Fruit fly (Drosophila melanogaster) whole organism, prepupa: Measurements from ENCODE around the gene CG13067.
A peak's percentile ranks its signal among the peaks of the same experiment; 100 is the strongest.

Experiments used
- CG10631 ChIP-seq: fragments of 200-800 bp; sonication (Bioruptor generic); optimal IDR thresholded peaks from 2 replicates; lab custom pipeline; 2016; ENCODE audit warnings: missing biosample characterization, missing genetic modification characterization
- CG10669 ChIP-seq: fragments of 200-800 bp; sonication (Bioruptor generic); optimal IDR thresholded peaks from 3 replicates; lab custom pipeline; 2018; ENCODE audit warnings: missing biosample characterization, mild to moderate bottlenecking, missing genetic modification characterization, moderate library complexity
- CG11294 ChIP-seq: fragments of 200-800 bp; sonication (Bioruptor generic); IDR thresholded peaks from 2 replicates; pipeline ENCODE4 v1.3.6; 2022; ENCODE audit warnings: missing biosample characterization, missing genetic modification characterization
- CG11762 ChIP-seq: fragments of 200-800 bp; sonication (Bioruptor generic); optimal IDR thresholded peaks from 3 replicates; lab custom pipeline; 2016; ENCODE audit warnings: missing biosample characterization, missing genetic modification characterization; ENCODE audit not compliant: insufficient read depth
- CG11902 ChIP-seq: fragments of 200-800 bp; sonication (Bioruptor generic); optimal IDR thresholded peaks from 3 replicates; lab custom pipeline; 2016; ENCODE audit warnings: missing biosample characterization, missing genetic modification characterization
- CG15336 ChIP-seq: fragments of 200-800 bp; sonication (Bioruptor generic); IDR thresholded peaks from 2 replicates; pipeline ENCODE4 v1.3.6; 2022; ENCODE audit warnings: missing biosample characterization, missing genetic modification characterization
- CG16779 ChIP-seq: fragments of 200-800 bp; sonication (Bioruptor generic); optimal IDR thresholded peaks from 3 replicates; lab custom pipeline; 2017; ENCODE audit warnings: missing biosample characterization, mild to moderate bottlenecking, missing genetic modification characterization
- CG3032 ChIP-seq: fragments of 200-800 bp; optimal IDR thresholded peaks from 2 replicates; lab custom pipeline; 2019; ENCODE audit warnings: missing biosample characterization, mild to moderate bottlenecking, missing genetic modification characterization, moderate library complexity
- CG31627 ChIP-seq: fragments of 200-800 bp; sonication (Bioruptor generic); optimal IDR thresholded peaks from 3 replicates; lab custom pipeline; 2016; ENCODE audit warnings: missing biosample characterization, missing genetic modification characterization
- CG32006 ChIP-seq: fragments of 200-800 bp; sonication (Bioruptor generic); optimal IDR thresholded peaks from 3 replicates; lab custom pipeline; 2017; ENCODE audit warnings: missing biosample characterization, mild to moderate bottlenecking, missing genetic modification characterization
- CG34406 ChIP-seq: fragments of 200-800 bp; sonication (Bioruptor generic); optimal IDR thresholded peaks from 3 replicates; lab custom pipeline; 2016; ENCODE audit warnings: missing biosample characterization, missing genetic modification characterization
- CG6163 ChIP-seq: fragments of 200-800 bp; sonication (Bioruptor generic); IDR thresholded peaks from 3 replicates; pipeline ENCODE4 v1.3.6; 2022; ENCODE audit warnings: missing biosample characterization, missing genetic modification characterization
- CG6792 ChIP-seq: fragments of 200-800 bp; sonication (Bioruptor generic); optimal IDR thresholded peaks from 3 replicates; lab custom pipeline; 2016; ENCODE audit warnings: missing biosample characterization, missing genetic modification characterization
- CG6808 ChIP-seq: fragments of 200-800 bp; sonication (Bioruptor generic); optimal IDR thresholded peaks from 3 replicates; lab custom pipeline; 2017; ENCODE audit warnings: missing biosample characterization, missing genetic modification characterization, mild to moderate bottlenecking, moderate library complexity, missing genetic modification reagents
- CG6854 ChIP-seq: fragments of 200-800 bp; sonication (Bioruptor generic); optimal IDR thresholded peaks from 2 replicates; lab custom pipeline; 2017; ENCODE audit warnings: missing biosample characterization, mild to moderate bottlenecking, missing genetic modification characterization
- CG7368 ChIP-seq: fragments of 200-800 bp; sonication (Bioruptor generic); optimal IDR thresholded peaks from 3 replicates; lab custom pipeline; 2016; ENCODE audit warnings: missing biosample characterization, missing genetic modification characterization
- CG8319 ChIP-seq: fragments of 200-800 bp; sonication (Bioruptor generic); optimal IDR thresholded peaks from 3 replicates; lab custom pipeline; 2016; ENCODE audit warnings: missing biosample characterization, missing genetic modification characterization
- CG8632 ChIP-seq: fragments of 200-800 bp; sonication (Bioruptor generic); optimal IDR thresholded peaks from 3 replicates; lab custom pipeline; 2016; ENCODE audit warnings: missing biosample characterization, missing genetic modification characterization
- CG9139 ChIP-seq: fragments of 200-800 bp; sonication (Bioruptor generic); optimal IDR thresholded peaks from 3 replicates; lab custom pipeline; 2017; ENCODE audit warnings: missing biosample characterization, mild to moderate bottlenecking, missing genetic modification characterization
- Eip78C ChIP-seq: fragments of 200-800 bp; sonication (Bioruptor generic); peaks from one replicate; lab custom pipeline; 2016; ENCODE audit warnings: missing biosample characterization, missing genetic modification characterization
- Eip93F ChIP-seq: fragments of 200-800 bp; sonication (Bioruptor generic); optimal IDR thresholded peaks from 2 replicates; lab custom pipeline; 2016; ENCODE audit warnings: missing biosample characterization, mild to moderate bottlenecking, missing genetic modification characterization
- Ets96B ChIP-seq: fragments of 200-800 bp; optimal IDR thresholded peaks from 2 replicates; lab custom pipeline; 2019; ENCODE audit warnings: missing biosample characterization, mild to moderate bottlenecking, missing genetic modification characterization, moderate library complexity
- Gug ChIP-seq: fragments of 200-800 bp; sonication (Bioruptor generic); IDR thresholded peaks from 2 replicates; pipeline ENCODE4 v1.3.6; 2022; ENCODE audit warnings: missing biosample characterization, missing genetic modification characterization
- Hr38 ChIP-seq: sonication (Bioruptor generic); optimal IDR thresholded peaks from 2 replicates; lab custom pipeline; 2016; ENCODE audit warnings: missing biosample characterization, missing genetic modification characterization
- Hr39 ChIP-seq: fragments of 200-800 bp; sonication (Bioruptor generic); optimal IDR thresholded peaks from 2 replicates; lab custom pipeline; 2016; ENCODE audit warnings: missing biosample characterization, missing genetic modification characterization
- Lpt ChIP-seq: fragments of 200-800 bp; sonication (Bioruptor generic); optimal IDR thresholded peaks from 3 replicates; lab custom pipeline; 2016; ENCODE audit warnings: missing biosample characterization, missing genetic modification characterization
- Met ChIP-seq: fragments of 200-800 bp; sonication (Bioruptor generic); optimal IDR thresholded peaks from 3 replicates; lab custom pipeline; 2016; ENCODE audit warnings: missing biosample characterization, missing genetic modification characterization
- OdsH ChIP-seq: fragments of 200-800 bp; sonication (Bioruptor generic); optimal IDR thresholded peaks from 3 replicates; lab custom pipeline; 2016; ENCODE audit warnings: missing biosample characterization, missing genetic modification characterization
- Smox ChIP-seq: fragments of 200-800 bp; sonication (Bioruptor generic); optimal IDR thresholded peaks from 3 replicates; lab custom pipeline; 2016; ENCODE audit warnings: missing biosample characterization, missing genetic modification characterization
- Sox102F ChIP-seq: fragments of 200-800 bp; sonication (Bioruptor generic); optimal IDR thresholded peaks from 2 replicates; lab custom pipeline; 2016; ENCODE audit warnings: missing biosample characterization, mild to moderate bottlenecking, missing genetic modification characterization
- Sox14 ChIP-seq: fragments of 200-800 bp; sonication (Bioruptor generic); optimal IDR thresholded peaks from 3 replicates; lab custom pipeline; 2016; ENCODE audit warnings: missing biosample characterization, missing genetic modification characterization
- achi ChIP-seq: fragments of 200-800 bp; sonication (Bioruptor generic); optimal IDR thresholded peaks from 3 replicates; lab custom pipeline; 2016; ENCODE audit warnings: missing biosample characterization, missing genetic modification characterization
- acj6 ChIP-seq: fragments of 200-800 bp; sonication (Bioruptor generic); optimal IDR thresholded peaks from 3 replicates; lab custom pipeline; 2016; ENCODE audit warnings: missing biosample characterization, missing genetic modification characterization
- dsx ChIP-seq: fragments of 200-800 bp; optimal IDR thresholded peaks from 3 replicates; lab custom pipeline; 2019; ENCODE audit warnings: missing biosample characterization, mild to moderate bottlenecking, missing genetic modification characterization, moderate library complexity; ENCODE audit not compliant: poor library complexity, severe bottlenecking
- eg ChIP-seq: fragments of 200-800 bp; sonication (Bioruptor generic); IDR thresholded peaks from 3 replicates; pipeline ENCODE4 v1.3.6; 2022; ENCODE audit warnings: missing biosample characterization, missing genetic modification characterization
- esn ChIP-seq: fragments of 200-800 bp; sonication (Bioruptor generic); optimal IDR thresholded peaks from 2 replicates; lab custom pipeline; 2016; ENCODE audit warnings: missing biosample characterization, mild to moderate bottlenecking, missing genetic modification characterization, moderate library complexity
- fkh ChIP-seq: fragments of 200-800 bp; sonication (Bioruptor generic); optimal IDR thresholded peaks from 3 replicates; lab custom pipeline; 2017; ENCODE audit warnings: missing biosample characterization, mild to moderate bottlenecking, missing genetic modification characterization, moderate library complexity
- lz ChIP-seq: fragments of 200-800 bp; sonication (Bioruptor generic); optimal IDR thresholded peaks from 3 replicates; lab custom pipeline; 2016; ENCODE audit warnings: missing biosample characterization, missing genetic modification characterization
- net ChIP-seq: fragments of 200-800 bp; sonication (Bioruptor generic); optimal IDR thresholded peaks from 3 replicates; lab custom pipeline; 2016; ENCODE audit warnings: missing biosample characterization, missing genetic modification characterization
- spab ChIP-seq: fragments of 200-800 bp; sonication (Bioruptor generic); optimal IDR thresholded peaks from 2 replicates; lab custom pipeline; 2017; ENCODE audit warnings: missing biosample characterization, mild to moderate bottlenecking, missing genetic modification characterization, missing genetic modification reagents
- ss ChIP-seq, 2 experiments: fragments of 200-800 bp; sonication (Bioruptor generic); optimal IDR thresholded peaks; 2 replicates in 1 of 2; 3 replicates in 1 of 2; lab custom pipeline; 2017 to 2018; ENCODE audit warnings: mild to moderate bottlenecking in 2 of 2, missing biosample characterization in 2 of 2, missing genetic modification characterization in 2 of 2, moderate library complexity in 1 of 2
- svp ChIP-seq: fragments of 200-800 bp; sonication (Bioruptor generic); peaks from one replicate; lab custom pipeline; 2016; ENCODE audit warnings: missing biosample characterization, missing genetic modification characterization
- topi ChIP-seq: fragments of 200-800 bp; sonication (Bioruptor generic); optimal IDR thresholded peaks from 3 replicates; lab custom pipeline; 2016; ENCODE audit warnings: missing biosample characterization, missing genetic modification characterization
- vri ChIP-seq: fragments of 200-800 bp; sonication (Bioruptor generic); optimal IDR thresholded peaks from 3 replicates; lab custom pipeline; 2016; ENCODE audit warnings: missing biosample characterization, mild to moderate bottlenecking, missing genetic modification characterization

CG13067 gene

dm6 chr3L:16283821-16284220, 12.7 kb downstream of the CG13067 start, which contains the start of gene CG13048:
TSS of gene CG13048 (minus strand) at chr3L:16283921.
- TF ChIP-seq esn (GFP tag; lab: Kevin White, UChicago): no peak
- no peak for TF ChIP-seq topi (GFP tag; lab: Kevin White, UChicago)
- no peak for TF ChIP-seq OdsH (GFP tag; lab: Kevin White, UChicago)
- TF ChIP-seq Eip93F (GFP tag; lab: Kevin White, UChicago): no peak
- no peak for TF ChIP-seq CG9139
- TF ChIP-seq CG11762 (GFP tag; lab: Kevin White, UChicago): no peak
- no peak for TF ChIP-seq CG10631 (GFP tag; lab: Kevin White, UChicago)

dm6 chr3L:16285346-16285911, 14.3 kb downstream of the CG13067 start, which contains the start of gene CG13047:
TSS of gene CG13047 (minus strand) at chr3L:16285396.
- TF ChIP-seq CG32006 (GFP tag; lab: Kevin White, UChicago) (peak; percentile 2), acj6 (GFP tag; lab: Kevin White, UChicago) (peak; percentile 13), CG10669 (GFP tag; lab: Kevin White, UChicago) (peak; percentile 26), Ets96B (tag; lab: Kevin White, UChicago) (peak; percentile 37), CG10631 (GFP tag; lab: Kevin White, UChicago) (peak; percentile 10), Hr39 (GFP tag; lab: Kevin White, UChicago) (no peak), Hr38 (GFP tag; lab: Kevin White, UChicago) (no peak), CG3032 (tag; lab: Kevin White, UChicago) (peak; percentile 56), CG11294 (GFP tag; lab: Robert Waterston, UW) (no peak), Sox102F (no peak), CG11902 (GFP tag; lab: Kevin White, UChicago) (no peak), Eip78C (GFP tag; lab: Kevin White, UChicago) (peak; percentile 49), CG16779 (tag; lab: Kevin White, UChicago) (no peak), CG6808 (peak; percentile 13), CG15336 (GFP tag; lab: Robert Waterston, UW) (0 out of 2 replicates have a peak, but pooled peaks have one; percentile 26), CG8632 (GFP tag; lab: Kevin White, UChicago) (no peak)

dm6 chr3L:16286258-16286657, 15.2 kb downstream of the CG13067 start:
- peak; percentile 77 for TF ChIP-seq dsx (GFP tag; lab: Kevin White, UChicago)
- peak; percentile 44; the same call in 1 of the 3 replicates for TF ChIP-seq CG6163
- TF ChIP-seq net (GFP tag; lab: Kevin White, UChicago): peak; percentile 50
- TF ChIP-seq Smox (GFP tag; lab: Kevin White, UChicago): peak; percentile 10
- no peak for TF ChIP-seq eg (GFP tag; lab: Robert Waterston, UW)
- peak; percentile 38 for TF ChIP-seq CG8319 (GFP tag; lab: Kevin White, UChicago)
- TF ChIP-seq Lpt: no peak
- TF ChIP-seq Gug (GFP tag; lab: Robert Waterston, UW): no peak
- TF ChIP-seq spab (GFP tag; lab: Kevin White, UChicago): peak; percentile 78
- peak; percentile 47 for TF ChIP-seq CG9139
- peak; percentile 54 for TF ChIP-seq CG10631 (GFP tag; lab: Kevin White, UChicago)
- TF ChIP-seq CG7368 (GFP tag; lab: Kevin White, UChicago): peak; percentile 43
- peak; percentile 87 for TF ChIP-seq Ets96B (tag; lab: Kevin White, UChicago)
- TF ChIP-seq svp (GFP tag; lab: Kevin White, UChicago): peak; percentile 39
- TF ChIP-seq ss (GFP tag; optimal IDR thresholded peaks at IDR 0.05; lab: Kevin White, UChicago): peak; percentile 54 to 88
- no peak for TF ChIP-seq fkh
- peak; percentile 24 for TF ChIP-seq lz (GFP tag; lab: Kevin White, UChicago)
- peak; percentile 4 for TF ChIP-seq CG31627 (GFP tag; lab: Kevin White, UChicago)
- TF ChIP-seq acj6 (GFP tag; lab: Kevin White, UChicago): peak; percentile 64
- peak; percentile 58 for TF ChIP-seq CG34406 (GFP tag; lab: Kevin White, UChicago)
- no peak for TF ChIP-seq CG15336 (GFP tag; lab: Robert Waterston, UW)
- no peak for TF ChIP-seq CG6854 (GFP tag; lab: Kevin White, UChicago)
- no peak for TF ChIP-seq Hr38 (GFP tag; lab: Kevin White, UChicago)
- peak; percentile 29 for TF ChIP-seq Hr39 (GFP tag; lab: Kevin White, UChicago)
- TF ChIP-seq CG16779 (tag; lab: Kevin White, UChicago): peak; percentile 30
- TF ChIP-seq Met (GFP tag; lab: Kevin White, UChicago): peak; percentile 19
- TF ChIP-seq CG6792: peak; percentile 64
- peak; percentile 8 for TF ChIP-seq CG11762 (GFP tag; lab: Kevin White, UChicago)
- TF ChIP-seq OdsH (GFP tag; lab: Kevin White, UChicago): peak; percentile 46
- peak; percentile 85 for TF ChIP-seq CG3032 (tag; lab: Kevin White, UChicago)
- TF ChIP-seq CG11902 (GFP tag; lab: Kevin White, UChicago): peak; percentile 17
- peak; percentile 13 for TF ChIP-seq vri (GFP tag; lab: Kevin White, UChicago)
- no peak for TF ChIP-seq Eip93F (GFP tag; lab: Kevin White, UChicago)
- peak; percentile 51 for TF ChIP-seq Sox14 (GFP tag; lab: Kevin White, UChicago)
- TF ChIP-seq achi (GFP tag; lab: Kevin White, UChicago): peak; percentile 53
